Fruit fly (Drosophila melanogaster): ENCODE data around the gene tkv.

Gene tkv

dm6 chr2L:5239433-5240278, 31.5 kb downstream of the tkv start (continued):
- no peak for TF ChIP-seq stwl (tag; optimal IDR thresholded peaks at IDR 0.05)
- TF ChIP-seq CG18011 (GFP tag; optimal IDR thresholded peaks at IDR 0.05): no peak
- no peak for TF ChIP-seq Mrtf (GFP tag; IDR thresholded peaks at IDR 0.05)
- TF ChIP-seq slp2 (GFP tag; optimal IDR thresholded peaks at IDR 0.05): no peak
- TF ChIP-seq CG16779 (GFP tag; IDR thresholded peaks at IDR 0.05): no peak
- TF ChIP-seq CG10654 (GFP tag; optimal IDR thresholded peaks at IDR 0.05): no peak
- TF ChIP-seq hb (GFP tag; IDR thresholded peaks at IDR 0.05; ENCODE audit: partially characterized antibody): no peak
- TF ChIP-seq CG34376 (GFP tag; optimal IDR thresholded peaks at IDR 0.05): no peak
- no peak for TF ChIP-seq CG5245 (GFP tag; optimal IDR thresholded peaks at IDR 0.05)
- TF ChIP-seq az2 (GFP tag; optimal IDR thresholded peaks at IDR 0.05): no peak
- no peak for TF ChIP-seq ap (GFP tag; IDR thresholded peaks at IDR 0.05)
- TF ChIP-seq CG8089 (GFP tag; optimal IDR thresholded peaks at IDR 0.05): no peak
- no peak for TF ChIP-seq CrebB (tag; optimal IDR thresholded peaks at IDR 0.05)
- no peak for TF ChIP-seq sug (tag; optimal IDR thresholded peaks at IDR 0.05)
- TF ChIP-seq CG11723 (GFP tag; optimal IDR thresholded peaks at IDR 0.05): no peak
- no peak for TF ChIP-seq CG12299 (tag; optimal IDR thresholded peaks at IDR 0.05)
- peak; percentile 92 for TF ChIP-seq kni (GFP tag; optimal IDR thresholded peaks at IDR 0.05)
- no peak for TF ChIP-seq Scr (GFP tag; IDR thresholded peaks at IDR 0.05; ENCODE audit: partially characterized antibody)
- no peak for TF ChIP-seq repo (GFP tag; optimal IDR thresholded peaks at IDR 0.05)
- no peak for TF ChIP-seq Blimp-1 (GFP tag; optimal IDR thresholded peaks at IDR 0.05)
- no peak for TF ChIP-seq CG1529 (GFP tag; optimal IDR thresholded peaks at IDR 0.05)
- no peak for TF ChIP-seq Trl (optimal IDR thresholded peaks at IDR 0.05)
- TF ChIP-seq Trl (GFP tag; optimal IDR thresholded peaks at IDR 0.05): no peak
- no peak for TF ChIP-seq Sox100B (GFP tag; optimal IDR thresholded peaks at IDR 0.05)
- TF ChIP-seq CG9876 (GFP tag; optimal IDR thresholded peaks at IDR 0.05): no peak
- no peak for TF ChIP-seq CG9817 (tag; optimal IDR thresholded peaks at IDR 0.05)
- no peak for TF ChIP-seq nerfin-1 (tag; optimal IDR thresholded peaks at IDR 0.05)
- 0 out of 3 replicates have a peak, but pooled peaks have one; percentile 39 for TF ChIP-seq otp (GFP tag; IDR thresholded peaks at IDR 0.05)
- TF ChIP-seq Ssrp (tag; optimal IDR thresholded peaks at IDR 0.05): no peak
- TF ChIP-seq CG12769 (tag; optimal IDR thresholded peaks at IDR 0.05): peak; percentile 0
- TF ChIP-seq vvl (GFP tag; IDR thresholded peaks at IDR 0.05): no peak
- TF ChIP-seq Meics (GFP tag; optimal IDR thresholded peaks at IDR 0.05): peak; percentile 1
- TF ChIP-seq unc-4 (GFP tag; IDR thresholded peaks at IDR 0.05; ENCODE audit: partially characterized antibody): no peak
- TF ChIP-seq CG34422 (GFP tag; IDR thresholded peaks at IDR 0.05): no peak
- no peak for TF ChIP-seq Mes4 (GFP tag; optimal IDR thresholded peaks at IDR 0.05)
- TF ChIP-seq CG13775 (GFP tag; optimal IDR thresholded peaks at IDR 0.05): no peak
- TF ChIP-seq CG12391 (tag; optimal IDR thresholded peaks at IDR 0.05): no peak
- no peak for TF ChIP-seq sens-2 (GFP tag; IDR thresholded peaks at IDR 0.05)
- TF ChIP-seq jumu (GFP tag; optimal IDR thresholded peaks at IDR 0.05): no peak
- TF ChIP-seq CG10321 (GFP tag; IDR thresholded peaks at IDR 0.05): no peak
- no peak for TF ChIP-seq Bgb (GFP tag; IDR thresholded peaks at IDR 0.05; ENCODE audit: partially characterized antibody)
- peak in 1 of 2 experiments; percentile 0 for TF ChIP-seq bsh (GFP tag; optimal IDR thresholded peaks at IDR 0.05)
- no peak for TF ChIP-seq Myb (GFP tag; optimal IDR thresholded peaks at IDR 0.05)
- no peak for TF ChIP-seq CG2712 (tag; optimal IDR thresholded peaks at IDR 0.05)
- TF ChIP-seq zfh2 (GFP tag; optimal IDR thresholded peaks at IDR 0.05): no peak
- no peak for TF ChIP-seq danr (GFP tag; IDR thresholded peaks at IDR 0.05)
- TF ChIP-seq CoRest (tag; optimal IDR thresholded peaks at IDR 0.05): no peak
- TF ChIP-seq HmgD (GFP tag; optimal IDR thresholded peaks at IDR 0.05): no peak
- TF ChIP-seq amos (GFP tag; IDR thresholded peaks at IDR 0.05; ENCODE audit: partially characterized antibody): no peak
- no peak for TF ChIP-seq CG43689 (GFP tag; IDR thresholded peaks at IDR 0.05)
